Worm (Caenorhabditis elegans) whole organism, L2 larva: ENCODE results near the gene btb-10.

Experiments used
- C34F6.9 ChIP-seq: fragments of 150-350 bp; optimal IDR thresholded peaks from 2 replicates; lab custom pipeline; 2014; ENCODE audit warnings: missing biosample characterization, missing genetic modification characterization
- F13H6.1 ChIP-seq: sonication (generic microtip); optimal IDR thresholded peaks from 2 replicates; lab custom pipeline; 2016; ENCODE audit warnings: missing genetic modification characterization, missing compliant biosample characterization
- Y55F3AM.14 ChIP-seq: fragments of 200-800 bp; sonication (Bioruptor generic); optimal IDR thresholded peaks from 2 replicates; lab custom pipeline; 2018; ENCODE audit warnings: mild to moderate bottlenecking, missing genetic modification characterization, missing compliant biosample characterization
- ZK546.5 ChIP-seq: sonication (generic microtip); optimal IDR thresholded peaks from 2 replicates; lab custom pipeline; 2017; ENCODE audit warnings: missing biosample characterization, missing genetic modification characterization
- alr-1 ChIP-seq: fragments of 150-350 bp; optimal IDR thresholded peaks from 2 replicates; lab custom pipeline; 2014; ENCODE audit warnings: missing biosample characterization, missing genetic modification characterization
- aly-2 ChIP-seq: fragments of 150-350 bp; optimal IDR thresholded peaks from 2 replicates; lab custom pipeline; 2014; ENCODE audit warnings: missing biosample characterization, missing genetic modification characterization
- ama-1 ChIP-seq: fragments of 150-350 bp; optimal IDR thresholded peaks from 2 replicates; lab custom pipeline; 2018; ENCODE audit warnings: inconsistent platforms
- blmp-1 ChIP-seq: sonication (generic microtip); optimal IDR thresholded peaks from 2 replicates; lab custom pipeline; 2017; ENCODE audit warnings: missing genetic modification characterization, mild to moderate bottlenecking, missing compliant biosample characterization, antibody characterized with exemption, moderate library complexity; ENCODE audit not compliant: insufficient read depth
- ceh-16 ChIP-seq: fragments of 150-350 bp; optimal IDR thresholded peaks from 2 replicates; lab custom pipeline; 2014; ENCODE audit warnings: missing biosample characterization, missing genetic modification characterization
- crh-2 ChIP-seq: sonication (generic microtip); optimal IDR thresholded peaks from 2 replicates; lab custom pipeline; 2017; ENCODE audit warnings: missing biosample characterization, missing genetic modification characterization
- egl-27 ChIP-seq: sonication (generic microtip); optimal IDR thresholded peaks from 3 replicates; lab custom pipeline; 2017; ENCODE audit warnings: missing biosample characterization, missing genetic modification reagents, missing genetic modification characterization
- fos-1 ChIP-seq: fragments of 150-350 bp; optimal IDR thresholded peaks from 2 replicates; lab custom pipeline; 2014; ENCODE audit warnings: missing biosample characterization, missing genetic modification characterization
- lin-11 ChIP-seq: fragments of 150-350 bp; sonication (generic microtip); optimal IDR thresholded peaks from 2 replicates; lab custom pipeline; 2014; ENCODE audit warnings: missing biosample characterization, missing genetic modification characterization, inconsistent platforms, mixed read lengths
- lin-13 ChIP-seq: fragments of 150-350 bp; optimal IDR thresholded peaks from 2 replicates; lab custom pipeline; 2014; ENCODE audit warnings: missing biosample characterization, missing genetic modification reagents, missing genetic modification characterization
- lin-39 ChIP-seq: fragments of 150-350 bp; optimal IDR thresholded peaks from 2 replicates; lab custom pipeline; 2014; ENCODE audit warnings: missing biosample characterization, missing genetic modification reagents, missing genetic modification characterization
- lsy-2 ChIP-seq, 2 experiments: fragments of 150-350 bp in 1 of 2; sonication (generic microtip) in 1 of 2; optimal IDR thresholded peaks; 2 replicates each; lab custom pipeline; 2014 to 2017; ENCODE audit warnings: missing biosample characterization in 2 of 2, missing genetic modification characterization in 2 of 2
- mab-5 ChIP-seq: fragments of 150-350 bp; optimal IDR thresholded peaks from 2 replicates; lab custom pipeline; 2014; ENCODE audit warnings: missing biosample characterization, missing genetic modification characterization
- mbf-1 ChIP-seq: sonication (generic microtip); optimal IDR thresholded peaks from 2 replicates; lab custom pipeline; 2017; ENCODE audit warnings: missing biosample characterization, missing genetic modification characterization
- mdl-1 ChIP-seq, 2 experiments: fragments of 150-350 bp in 1 of 2; sonication (generic microtip) in 1 of 2; optimal IDR thresholded peaks; 2 replicates each; lab custom pipeline; 2017; ENCODE audit warnings: missing biosample characterization in 2 of 2, missing genetic modification characterization in 2 of 2
- nhr-11 ChIP-seq: fragments of 150-350 bp; optimal IDR thresholded peaks from 2 replicates; lab custom pipeline; 2014; ENCODE audit warnings: missing biosample characterization, missing genetic modification characterization
- nhr-12 ChIP-seq: fragments of 150-350 bp; optimal IDR thresholded peaks from 2 replicates; lab custom pipeline; 2014; ENCODE audit warnings: missing biosample characterization, missing genetic modification characterization
- nhr-129 ChIP-seq: fragments of 150-350 bp; optimal IDR thresholded peaks from 2 replicates; lab custom pipeline; 2014; ENCODE audit warnings: missing biosample characterization, missing genetic modification characterization
- nhr-21 ChIP-seq: fragments of 150-350 bp; optimal IDR thresholded peaks from 2 replicates; lab custom pipeline; 2014; ENCODE audit warnings: missing biosample characterization, missing genetic modification characterization
- nhr-23 ChIP-seq: fragments of 150-350 bp; optimal IDR thresholded peaks from 2 replicates; lab custom pipeline; 2014; ENCODE audit warnings: missing biosample characterization, missing genetic modification reagents, missing genetic modification characterization
- nhr-25 ChIP-seq: fragments of 150-350 bp; sonication (generic microtip); optimal IDR thresholded peaks from 3 replicates; lab custom pipeline; 2014; ENCODE audit warnings: missing biosample characterization, missing genetic modification characterization
- peb-1 ChIP-seq: fragments of 150-350 bp; optimal IDR thresholded peaks from 2 replicates; lab custom pipeline; 2014; ENCODE audit warnings: missing biosample characterization, missing genetic modification characterization
- sem-4 ChIP-seq: fragments of 150-350 bp; optimal IDR thresholded peaks from 2 replicates; lab custom pipeline; 2014; ENCODE audit warnings: missing biosample characterization, missing genetic modification reagents, missing genetic modification characterization
- skn-1 ChIP-seq: sonication (generic microtip); optimal IDR thresholded peaks from 2 replicates; lab custom pipeline; 2017; ENCODE audit warnings: missing biosample characterization, missing genetic modification characterization
- sma-3 ChIP-seq: sonication (generic microtip); optimal IDR thresholded peaks from 2 replicates; lab custom pipeline; 2016; ENCODE audit warnings: missing genetic modification reagents, missing genetic modification characterization, missing compliant biosample characterization
- sma-9 ChIP-seq, 2 experiments: fragments of 150-350 bp in 1 of 2; sonication (generic microtip) in 1 of 2; optimal IDR thresholded peaks; 2 replicates each; lab custom pipeline; 2014 to 2016; ENCODE audit warnings: missing genetic modification characterization in 2 of 2, mild to moderate bottlenecking in 1 of 2, missing biosample characterization in 1 of 2, missing compliant biosample characterization in 1 of 2, missing genetic modification reagents in 1 of 2, moderate library complexity in 1 of 2
- snpc-4 ChIP-seq: fragments of 150-350 bp; optimal IDR thresholded peaks from 2 replicates; lab custom pipeline; 2014; ENCODE audit warnings: missing biosample characterization, missing genetic modification characterization
- unc-39 ChIP-seq: fragments of 150-350 bp; optimal IDR thresholded peaks from 2 replicates; lab custom pipeline; 2014; ENCODE audit warnings: missing biosample characterization, missing genetic modification characterization
- unc-55 ChIP-seq: fragments of 150-350 bp; sonication (generic microtip); optimal IDR thresholded peaks from 3 replicates; lab custom pipeline; 2014; ENCODE audit warnings: missing biosample characterization, missing genetic modification reagents, missing genetic modification characterization
- unc-62 ChIP-seq: fragments of 150-350 bp; optimal IDR thresholded peaks from 2 replicates; lab custom pipeline; 2014; ENCODE audit warnings: missing biosample characterization, missing genetic modification reagents, missing genetic modification characterization
- zag-1 ChIP-seq: fragments of 150-350 bp; optimal IDR thresholded peaks from 2 replicates; lab custom pipeline; 2014; ENCODE audit warnings: missing biosample characterization, missing genetic modification characterization
- ztf-1 ChIP-seq: fragments of 200-800 bp; sonication (Bioruptor generic); conservative IDR thresholded peaks from 2 replicates; pipeline ENCODE4 v1.3.6; 2022; ENCODE audit warnings: missing genetic modification characterization, missing compliant biosample characterization

Gene btb-10

ce11 chrII:1088527-1089230 lies 28.1 kb upstream of the btb-10 start:
- TF ChIP-seq lin-39 (tag; lab: Kevin White, UChicago) (no peak), F13H6.1 (tag; lab: Kevin White, UChicago) (peak; percentile 2), nhr-25 (peak; percentile 67), fos-1 (no peak), blmp-1 (peak; percentile 51)

ce11 chrII:1086479-1086878 lies 25.9 kb upstream of the btb-10 start:
- TF ChIP-seq lsy-2 (tag; optimal IDR thresholded peaks at IDR 0.05; lab: Kevin White, UChicago) = no peak
- TF ChIP-seq ztf-1 (GFP tag; lab: Robert Waterston, UW) = no peak
- TF ChIP-seq sem-4 = no peak
- TF ChIP-seq lin-39 (tag; lab: Kevin White, UChicago) = no peak
- no peak for TF ChIP-seq unc-55
- no peak for TF ChIP-seq peb-1 (tag; lab: Kevin White, UChicago)
- no peak for TF ChIP-seq sma-3 (GFP tag; lab: Kevin White, UChicago)
- no peak for TF ChIP-seq zag-1 (tag; lab: Kevin White, UChicago)
- no peak for TF ChIP-seq alr-1 (tag; lab: Kevin White, UChicago)
- peak in 1 of 2 experiments; percentile 11 for TF ChIP-seq mdl-1 (tag; optimal IDR thresholded peaks at IDR 0.05; lab: Kevin White, UChicago)
- no peak for TF ChIP-seq ama-1 (lab: Kevin White, UChicago)
- TF ChIP-seq lin-11 (tag; lab: Kevin White, UChicago) = no peak
- peak; percentile 26 for TF ChIP-seq nhr-25
- TF ChIP-seq nhr-23 (tag; lab: Kevin White, UChicago) = no peak
- peak; percentile 3 for TF ChIP-seq sma-9 (GFP tag; optimal IDR thresholded peaks at IDR 0.05; lab: Kevin White, UChicago)
- no peak for TF ChIP-seq sma-9 (tag; optimal IDR thresholded peaks at IDR 0.05; lab: Kevin White, UChicago)
- TF ChIP-seq nhr-129 (tag; lab: Kevin White, UChicago) = no peak
- TF ChIP-seq unc-62 (GFP tag; lab: Kevin White, UChicago) = no peak

- TF ChIP-seq Y55F3AM.14 (GFP tag; lab: Kevin White, UChicago) (no peak), mbf-1 (tag; lab: Kevin White, UChicago) (no peak), lin-11 (tag; lab: Kevin White, UChicago) (no peak), blmp-1 (no peak), C34F6.9 (no peak), mdl-1 (tag; optimal IDR thresholded peaks at IDR 0.05; lab: Kevin White, UChicago) (no peak), sma-9 (GFP tag; optimal IDR thresholded peaks at IDR 0.05; lab: Kevin White, UChicago) (no peak), sma-9 (tag; optimal IDR thresholded peaks at IDR 0.05; lab: Kevin White, UChicago) (no peak), skn-1 (tag; lab: Kevin White, UChicago) (no peak), ztf-1 (GFP tag; lab: Robert Waterston, UW) (no peak), snpc-4 (tag; lab: Kevin White, UChicago) (no peak), unc-62 (GFP tag; lab: Kevin White, UChicago) (no peak), F13H6.1 (tag; lab: Kevin White, UChicago) (no peak), crh-2 (tag; lab: Kevin White, UChicago) (no peak), zag-1 (tag; lab: Kevin White, UChicago) (no peak), nhr-11 (tag; lab: Kevin White, UChicago) (no peak), aly-2 (tag; lab: Kevin White, UChicago) (no peak), lin-13 (GFP tag; lab: Kevin White, UChicago) (no peak)
These were observed 24.9 kb upstream of the btb-10 start for ce11 chrII:1085546-1085945.

ce11 chrII:1084899-1085298 lies 24.3 kb upstream of the btb-10 start:
- TF ChIP-seq unc-39 (no peak), lsy-2 (tag; optimal IDR thresholded peaks at IDR 0.05; lab: Kevin White, UChicago) (peak; percentile 30 to 69), crh-2 (tag; lab: Kevin White, UChicago) (peak; percentile 48), nhr-129 (tag; lab: Kevin White, UChicago) (peak; percentile 71), nhr-21 (tag; lab: Kevin White, UChicago) (no peak), nhr-12 (no peak), ceh-16 (tag; lab: Kevin White, UChicago) (no peak), mdl-1 (tag; optimal IDR thresholded peaks at IDR 0.05; lab: Kevin White, UChicago) (no peak), sma-9 (GFP tag; optimal IDR thresholded peaks at IDR 0.05; lab: Kevin White, UChicago) (peak; percentile 74), sma-9 (tag; optimal IDR thresholded peaks at IDR 0.05; lab: Kevin White, UChicago) (no peak), F13H6.1 (tag; lab: Kevin White, UChicago) (peak; percentile 90), unc-55 (peak; percentile 46), aly-2 (tag; lab: Kevin White, UChicago) (no peak), egl-27 (tag; lab: Kevin White, UChicago) (peak; percentile 60), ZK546.5 (tag; lab: Kevin White, UChicago) (no peak), lin-13 (GFP tag; lab: Kevin White, UChicago) (peak; percentile 38), mab-5 (tag; lab: Kevin White, UChicago) (peak; percentile 33), C34F6.9 (peak; percentile 57), nhr-11 (tag; lab: Kevin White, UChicago) (no peak)
